Fruit fly (Drosophila melanogaster) whole organism, embryonic: ENCODE data around the gene Drs.

Experiments
- Atf6 ChIP-seq: fragments of 200-800 bp; sonication (Bioruptor generic); IDR thresholded peaks from 2 replicates; pipeline ENCODE4 v1.3.6; 2022; ENCODE audit warnings: missing biosample characterization, missing genetic modification characterization
- B-H1 ChIP-seq: fragments of 200-800 bp; sonication (Bioruptor generic); IDR thresholded peaks from 3 replicates; pipeline ENCODE4 v1.3.6; 2022; ENCODE audit warnings: missing biosample characterization, missing genetic modification characterization
- BtbVII ChIP-seq: fragments of 200-800 bp; sonication (Bioruptor generic); optimal IDR thresholded peaks from 3 replicates; lab custom pipeline; 2017; ENCODE audit warnings: missing biosample characterization, mild to moderate bottlenecking, missing genetic modification characterization
- CG10209 ChIP-seq: fragments of 200-800 bp; sonication (Bioruptor generic); optimal IDR thresholded peaks from 3 replicates; lab custom pipeline; 2017; ENCODE audit warnings: missing biosample characterization, mild to moderate bottlenecking, missing genetic modification characterization, missing genetic modification reagents
- CG12744 ChIP-seq: fragments of 200-800 bp; sonication (Bioruptor generic); optimal IDR thresholded peaks from 2 replicates; lab custom pipeline; 2016; ENCODE audit warnings: missing biosample characterization, missing genetic modification characterization
- CG12769 ChIP-seq: fragments of 200-800 bp; sonication (Bioruptor generic); optimal IDR thresholded peaks from 2 replicates; lab custom pipeline; 2019; ENCODE audit warnings: missing biosample characterization, mild to moderate bottlenecking, missing genetic modification characterization, moderate library complexity
- CG13123 ChIP-seq: fragments of 200-800 bp; sonication (Bioruptor generic); optimal IDR thresholded peaks from 2 replicates; lab custom pipeline; 2016; ENCODE audit warnings: missing biosample characterization, missing genetic modification characterization
- CG13296 ChIP-seq: fragments of 200-800 bp; sonication (Bioruptor generic); optimal IDR thresholded peaks from 3 replicates; lab custom pipeline; 2018; ENCODE audit warnings: missing biosample characterization, mild to moderate bottlenecking, missing genetic modification characterization
- CG13894 ChIP-seq: fragments of 200-800 bp; sonication (Bioruptor generic); optimal IDR thresholded peaks from 3 replicates; lab custom pipeline; 2018; ENCODE audit warnings: missing biosample characterization, mild to moderate bottlenecking, missing genetic modification characterization, moderate library complexity
- CG14667 ChIP-seq: fragments of 200-800 bp; sonication (Bioruptor generic); IDR thresholded peaks from 2 replicates; pipeline ENCODE4 v1.3.6; 2022; ENCODE audit warnings: missing biosample characterization, missing genetic modification characterization
- CG17186 ChIP-seq: fragments of 200-800 bp; sonication (Bioruptor generic); optimal IDR thresholded peaks from 3 replicates; lab custom pipeline; 2017; ENCODE audit warnings: missing biosample characterization, missing genetic modification reagents, missing genetic modification characterization
- CG2678 ChIP-seq: fragments of 200-800 bp; sonication (Bioruptor generic); optimal IDR thresholded peaks from 3 replicates; lab custom pipeline; 2019; ENCODE audit warnings: missing biosample characterization, mild to moderate bottlenecking, missing genetic modification characterization, moderate library complexity
- CG32767 ChIP-seq: fragments of 200-800 bp; sonication (Bioruptor generic); IDR thresholded peaks from 2 replicates; pipeline ENCODE4 v1.3.6; 2022; ENCODE audit warnings: missing biosample characterization, missing genetic modification characterization
- CG3281 ChIP-seq: fragments of 200-800 bp; sonication (Bioruptor generic); optimal IDR thresholded peaks from 3 replicates; lab custom pipeline; 2017; ENCODE audit warnings: missing biosample characterization, mild to moderate bottlenecking, missing genetic modification characterization
- CG34376 ChIP-seq: fragments of 200-800 bp; sonication (Bioruptor generic); optimal IDR thresholded peaks from 2 replicates; lab custom pipeline; 2018; ENCODE audit warnings: missing biosample characterization, mild to moderate bottlenecking, missing genetic modification characterization
- CG8281 ChIP-seq: fragments of 200-800 bp; sonication (Bioruptor generic); optimal IDR thresholded peaks from 2 replicates; lab custom pipeline; 2018; ENCODE audit warnings: missing biosample characterization, mild to moderate bottlenecking, missing genetic modification characterization, moderate library complexity
- CG8924 ChIP-seq: fragments of 200-800 bp; optimal IDR thresholded peaks from 3 replicates; lab custom pipeline; 2019; ENCODE audit warnings: missing biosample characterization, mild to moderate bottlenecking, missing genetic modification characterization, moderate library complexity
- CrebB ChIP-seq: fragments of 200-800 bp; sonication (Bioruptor generic); optimal IDR thresholded peaks from 3 replicates; lab custom pipeline; 2018; ENCODE audit warnings: missing biosample characterization, mild to moderate bottlenecking, missing genetic modification characterization
- Dbx ChIP-seq: fragments of 200-800 bp; sonication (Bioruptor generic); IDR thresholded peaks from 3 replicates; pipeline ENCODE4 v1.3.6; 2022; ENCODE audit warnings: missing biosample characterization, missing genetic modification characterization
- E2f2 ChIP-seq: fragments of 200-800 bp; sonication (Bioruptor generic); IDR thresholded peaks from 2 replicates; pipeline ENCODE4 v1.3.6; 2022; ENCODE audit warnings: missing biosample characterization, missing genetic modification characterization
- Hr51 ChIP-seq, 2 experiments: fragments of 200-800 bp; sonication (Bioruptor generic); optimal IDR thresholded peaks; 2 replicates in 1 of 2; 3 replicates in 1 of 2; lab custom pipeline; 2016 to 2018; ENCODE audit warnings: missing biosample characterization in 2 of 2, missing genetic modification characterization in 2 of 2, mild to moderate bottlenecking in 1 of 2, moderate library complexity in 1 of 2
- Med ChIP-seq: fragments of 200-800 bp; sonication (Bioruptor generic); peaks from one replicate; lab custom pipeline; 2016; ENCODE audit warnings: missing biosample characterization, missing genetic modification characterization, mild to moderate bottlenecking, inconsistent platforms, moderate library complexity
- Nf-YB ChIP-seq: fragments of 200-800 bp; sonication (Bioruptor generic); optimal IDR thresholded peaks from 3 replicates; lab custom pipeline; 2019; ENCODE audit warnings: missing biosample characterization, mild to moderate bottlenecking, missing genetic modification characterization, moderate library complexity
- Opbp ChIP-seq: fragments of 200-800 bp; sonication (Bioruptor generic); IDR thresholded peaks from 3 replicates; pipeline ENCODE4 v1.3.6; 2022; ENCODE audit warnings: missing biosample characterization, missing genetic modification characterization; ENCODE audit not compliant: partially characterized antibody
- Sin3A ChIP-seq: fragments of >200 bp; optimal IDR thresholded peaks from 2 replicates; lab custom pipeline; 2018
- Sox102F ChIP-seq: fragments of 200-800 bp; sonication (Bioruptor generic); optimal IDR thresholded peaks from 2 replicates; lab custom pipeline; 2018; ENCODE audit warnings: missing biosample characterization, mild to moderate bottlenecking, missing genetic modification characterization, moderate library complexity
- TFAM ChIP-seq: fragments of 200-800 bp; sonication (Bioruptor generic); optimal IDR thresholded peaks from 2 replicates; lab custom pipeline; 2017; ENCODE audit warnings: missing biosample characterization, missing genetic modification characterization, inconsistent platforms
- Xrp1 ChIP-seq: fragments of 200-800 bp; sonication (Bioruptor generic); IDR thresholded peaks from 2 replicates; pipeline ENCODE4 v1.3.6; 2022; ENCODE audit warnings: missing biosample characterization, missing genetic modification characterization
- chinmo ChIP-seq: fragments of 200-800 bp; sonication (Bioruptor generic); IDR thresholded peaks from 4 replicates; pipeline ENCODE4 v1.3.6; 2022; ENCODE audit warnings: missing biosample characterization, missing genetic modification characterization; ENCODE audit not compliant: partially characterized antibody
- croc ChIP-seq: fragments of 200-800 bp; sonication (Bioruptor generic); conservative IDR thresholded peaks from 3 replicates; pipeline ENCODE4 v1.3.6; 2022; ENCODE audit warnings: missing biosample characterization, missing genetic modification characterization
- cwo ChIP-seq: fragments of 200-800 bp; sonication (Bioruptor generic); optimal IDR thresholded peaks from 3 replicates; lab custom pipeline; 2017; ENCODE audit warnings: missing biosample characterization, missing genetic modification characterization, mild to moderate bottlenecking, moderate library complexity, missing genetic modification reagents
- dpn ChIP-seq, 2 experiments: fragments of 200-800 bp; sonication (Bioruptor generic); optimal IDR thresholded peaks; 3 replicates each; lab custom pipeline; 2016; ENCODE audit warnings: missing biosample characterization in 2 of 2, missing genetic modification characterization in 2 of 2
- exex ChIP-seq: fragments of 200-800 bp; sonication (Bioruptor generic); optimal IDR thresholded peaks from 4 replicates; lab custom pipeline; 2018; ENCODE audit warnings: missing biosample characterization, mild to moderate bottlenecking, missing genetic modification characterization, moderate library complexity
- grn ChIP-seq: fragments of 200-800 bp; sonication (Bioruptor generic); optimal IDR thresholded peaks from 3 replicates; lab custom pipeline; 2017; ENCODE audit warnings: missing biosample characterization, missing genetic modification characterization
- hbn ChIP-seq: fragments of 200-800 bp; sonication (Bioruptor generic); IDR thresholded peaks from 2 replicates; pipeline ENCODE4 v1.3.6; 2022; ENCODE audit warnings: missing biosample characterization, missing genetic modification characterization; ENCODE audit not compliant: partially characterized antibody
- lab ChIP-seq: fragments of 200-800 bp; sonication (Bioruptor generic); optimal IDR thresholded peaks from 3 replicates; lab custom pipeline; 2017; ENCODE audit warnings: missing biosample characterization, missing genetic modification characterization, mild to moderate bottlenecking, moderate library complexity, missing genetic modification reagents
- mirr ChIP-seq: fragments of 200-800 bp; sonication (Bioruptor generic); optimal IDR thresholded peaks from 3 replicates; lab custom pipeline; 2018; ENCODE audit warnings: missing biosample characterization, mild to moderate bottlenecking, missing genetic modification characterization
- oc ChIP-seq: fragments of 200-800 bp; sonication (Bioruptor generic); optimal IDR thresholded peaks from 2 replicates; lab custom pipeline; 2018; ENCODE audit warnings: missing biosample characterization, mild to moderate bottlenecking, missing genetic modification characterization, moderate library complexity
- pum ChIP-seq: fragments of 200-800 bp; sonication (Bioruptor generic); optimal IDR thresholded peaks from 2 replicates; lab custom pipeline; 2016; ENCODE audit warnings: missing biosample characterization, missing genetic modification characterization
- sens ChIP-seq: fragments of 200-800 bp; sonication (Bioruptor generic); peaks from one replicate; lab custom pipeline; 2016; ENCODE audit warnings: missing biosample characterization, missing genetic modification characterization
- sna ChIP-seq: fragments of 200-800 bp; sonication (Bioruptor generic); IDR thresholded peaks from 2 replicates; pipeline ENCODE4 v1.3.6; 2022; ENCODE audit warnings: missing biosample characterization, missing genetic modification characterization; ENCODE audit not compliant: partially characterized antibody
- sug ChIP-seq: fragments of 200-800 bp; optimal IDR thresholded peaks from 2 replicates; lab custom pipeline; 2019; ENCODE audit warnings: missing biosample characterization, mild to moderate bottlenecking, missing genetic modification characterization, moderate library complexity
- trh ChIP-seq: fragments of 200-800 bp; sonication (Bioruptor generic); optimal IDR thresholded peaks from 2 replicates; lab custom pipeline; 2016; ENCODE audit warnings: missing biosample characterization, missing genetic modification characterization
- ttk ChIP-seq: fragments of 200-800 bp; sonication (Bioruptor generic); IDR thresholded peaks from 2 replicates; pipeline ENCODE4 v2.1.2; 2022; ENCODE audit warnings: missing biosample characterization, missing genetic modification characterization
- unc-4 ChIP-seq: fragments of 200-800 bp; sonication (Bioruptor generic); IDR thresholded peaks from 2 replicates; pipeline ENCODE4 v1.3.6; 2022; ENCODE audit warnings: missing biosample characterization, missing genetic modification characterization; ENCODE audit not compliant: partially characterized antibody
- wor ChIP-seq: fragments of 200-800 bp; sonication (Bioruptor generic); IDR thresholded peaks from 2 replicates; pipeline ENCODE4 v1.3.6; 2022; ENCODE audit warnings: missing biosample characterization, missing genetic modification characterization

Drs gene

DNA sequence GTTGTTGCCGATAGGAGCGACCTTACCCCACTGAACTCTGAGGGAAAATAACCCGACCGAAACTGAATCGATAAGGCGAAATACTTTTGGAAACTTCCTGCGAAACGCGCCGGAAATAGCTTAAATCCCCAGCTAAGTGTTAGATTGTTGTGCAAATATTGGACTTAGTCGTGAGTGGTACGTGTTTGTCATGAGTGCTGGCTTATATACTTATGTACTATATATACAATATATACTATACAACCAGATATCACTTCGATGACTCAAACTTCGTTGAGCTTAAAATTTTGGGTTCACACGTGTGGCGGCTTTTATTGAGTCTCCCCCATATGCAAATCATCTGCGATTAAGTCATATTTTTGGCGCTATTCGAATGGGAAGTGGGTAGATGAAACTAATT lies 23.1 kb upstream of the Drs start:
- TF ChIP-seq cwo (peak; percentile 59), CG12769 (tag; lab: Kevin White, UChicago) (peak; percentile 43), grn (GFP tag; lab: Kevin White, UChicago) (no peak), Atf6 (GFP tag; lab: Robert Waterston, UW) (0 out of 2 replicates have a peak, but pooled peaks have one; percentile 12), CG3281 (GFP tag; lab: Kevin White, UChicago) (peak; percentile 13), lab (GFP tag; lab: Kevin White, UChicago) (peak; percentile 53), hbn (GFP tag; lab: Robert Waterston, UW) (no peak), CG13894 (tag; lab: Kevin White, UChicago) (peak; percentile 17), Med (GFP tag; lab: Kevin White, UChicago) (peak; percentile 50), CG34376 (GFP tag; lab: Kevin White, UChicago) (peak; percentile 21), CG10209 (GFP tag; lab: Kevin White, UChicago) (no peak), oc (peak; percentile 33)

dm6 chr3L:3348956-3349824 lies 20.2 kb upstream of the Drs start:
- TF ChIP-seq Hr51 (GFP tag; optimal IDR thresholded peaks at IDR 0.05; lab: Kevin White, UChicago) (no peak), sens (GFP tag; lab: Kevin White, UChicago) (peak; percentile 8), BtbVII (GFP tag; lab: Kevin White, UChicago) (peak; percentile 27), pum (GFP tag; lab: Kevin White, UChicago) (no peak), CG13123 (no peak), Atf6 (GFP tag; lab: Robert Waterston, UW) (peak; percentile 36; the same call in 1 of the 2 replicates), CG17186 (GFP tag; lab: Kevin White, UChicago) (no peak), lab (GFP tag; lab: Kevin White, UChicago) (peak; percentile 12), wor (GFP tag; lab: Robert Waterston, UW) (no peak), TFAM (GFP tag; lab: Kevin White, UChicago) (no peak), ttk (GFP tag; lab: Robert Waterston, UW) (no peak), CG12744 (GFP tag; lab: Kevin White, UChicago) (no peak), chinmo (GFP tag; lab: Robert Waterston, UW) (0 out of 4 replicates have a peak, but pooled peaks have one; percentile 21), Sox102F (GFP tag; lab: Kevin White, UChicago) (no peak), sug (tag; lab: Kevin White, UChicago) (peak; percentile 35), CG8281 (no peak), CG13296 (GFP tag; lab: Kevin White, UChicago) (peak; percentile 5), CG14667 (no peak), sna (GFP tag; lab: Robert Waterston, UW) (no peak), CG10209 (GFP tag; lab: Kevin White, UChicago) (no peak), trh (no peak), dpn (GFP tag; optimal IDR thresholded peaks at IDR 0.05; lab: Kevin White, UChicago) (no peak), E2f2 (GFP tag; lab: Robert Waterston, UW) (no peak), CrebB (tag; lab: Kevin White, UChicago) (peak; percentile 1), Nf-YB (GFP tag; lab: Kevin White, UChicago) (peak; percentile 61), Opbp (GFP tag; lab: Robert Waterston, UW) (no peak), mirr (GFP tag; lab: Kevin White, UChicago) (no peak), CG2678 (peak; percentile 22), CG32767 (no peak), Xrp1 (0 out of 2 replicates have a peak, but pooled peaks have one; percentile 13), croc (GFP tag; lab: Robert Waterston, UW) (no peak), B-H1 (GFP tag; lab: Robert Waterston, UW) (no peak), exex (tag; lab: Kevin White, UChicago) (peak; percentile 94), CG8924 (tag; lab: Kevin White, UChicago) (no peak), unc-4 (GFP tag; lab: Robert Waterston, UW) (no peak), Sin3A (lab: Kevin White, UChicago) (no peak), Dbx (GFP tag; lab: Robert Waterston, UW) (no peak)
